Fruit fly (Drosophila melanogaster) whole organism, pupa: Measurements from ENCODE around the gene pum.

Source experiments
- CG10348 ChIP-seq: fragments of 200-800 bp; sonication (Bioruptor generic); IDR thresholded peaks from 2 replicates; pipeline ENCODE4 v1.3.6; 2022; ENCODE audit warnings: missing biosample characterization, missing genetic modification characterization
- CG12605 ChIP-seq: fragments of 200-800 bp; sonication (Bioruptor generic); IDR thresholded peaks from 2 replicates; pipeline ENCODE4 v1.3.6; 2022; ENCODE audit warnings: missing biosample characterization, missing genetic modification characterization
- CG13204 ChIP-seq: fragments of 200-800 bp; sonication (Bioruptor generic); optimal IDR thresholded peaks from 2 replicates; lab custom pipeline; 2018; ENCODE audit warnings: missing biosample characterization, mild to moderate bottlenecking, missing genetic modification characterization, moderate library complexity
- CG14655 ChIP-seq: fragments of 200-800 bp; sonication (Bioruptor generic); optimal IDR thresholded peaks from 3 replicates; lab custom pipeline; 2017; ENCODE audit warnings: mild to moderate bottlenecking, missing biosample characterization, missing genetic modification reagents, missing genetic modification characterization
- CG15710 ChIP-seq: fragments of 200-800 bp; sonication (Bioruptor generic); optimal IDR thresholded peaks from 2 replicates; lab custom pipeline; 2018; ENCODE audit warnings: missing biosample characterization, mild to moderate bottlenecking, missing genetic modification characterization, moderate library complexity
- CG17806 ChIP-seq: fragments of 200-800 bp; sonication (Bioruptor generic); optimal IDR thresholded peaks from 2 replicates; lab custom pipeline; 2018; ENCODE audit warnings: missing biosample characterization, mild to moderate bottlenecking, missing genetic modification characterization, moderate library complexity
- CG32121 ChIP-seq: fragments of 200-800 bp; sonication (Bioruptor generic); IDR thresholded peaks from 2 replicates; pipeline ENCODE4 v1.3.6; 2022; ENCODE audit warnings: missing biosample characterization, missing genetic modification characterization
- CG34367 ChIP-seq: fragments of 200-800 bp; sonication (Bioruptor generic); optimal IDR thresholded peaks from 2 replicates; lab custom pipeline; 2018; ENCODE audit warnings: missing biosample characterization, mild to moderate bottlenecking, missing genetic modification characterization
- CG4496 ChIP-seq: fragments of 200-800 bp; sonication (Bioruptor generic); IDR thresholded peaks from 3 replicates; pipeline ENCODE4 v1.3.6; 2022; ENCODE audit warnings: missing biosample characterization, missing genetic modification characterization
- CG8159 ChIP-seq: fragments of 200-800 bp; sonication (Bioruptor generic); optimal IDR thresholded peaks from 3 replicates; lab custom pipeline; 2018; ENCODE audit warnings: missing biosample characterization, mild to moderate bottlenecking, missing genetic modification characterization, moderate library complexity
- CG8301 ChIP-seq: fragments of 200-800 bp; sonication (Bioruptor generic); optimal IDR thresholded peaks from 2 replicates; lab custom pipeline; 2018; ENCODE audit warnings: missing biosample characterization, mild to moderate bottlenecking, missing genetic modification characterization
- CG9948 ChIP-seq: fragments of 200-800 bp; sonication (Bioruptor generic); optimal IDR thresholded peaks from 2 replicates; lab custom pipeline; 2018; ENCODE audit warnings: missing biosample characterization, mild to moderate bottlenecking, missing genetic modification characterization, moderate library complexity
- D1 ChIP-seq: fragments of 200-800 bp; sonication (Bioruptor generic); optimal IDR thresholded peaks from 2 replicates; lab custom pipeline; 2018; ENCODE audit warnings: missing biosample characterization, mild to moderate bottlenecking, missing genetic modification characterization, moderate library complexity
- EcR ChIP-seq: fragments of 200-800 bp; sonication (Bioruptor generic); optimal IDR thresholded peaks from 3 replicates; lab custom pipeline; 2019; ENCODE audit warnings: missing biosample characterization, missing genetic modification characterization, mild to moderate bottlenecking, moderate library complexity, missing genetic modification reagents
- Ets98B ChIP-seq: fragments of 200-800 bp; sonication (Bioruptor generic); IDR thresholded peaks from 2 replicates; pipeline ENCODE4 v1.3.6; 2022; ENCODE audit warnings: missing biosample characterization, missing genetic modification characterization
- Pif1A ChIP-seq: fragments of 200-800 bp; sonication (Bioruptor generic); optimal IDR thresholded peaks from 3 replicates; lab custom pipeline; 2016; ENCODE audit warnings: missing biosample characterization, missing genetic modification characterization
- Pif1B ChIP-seq: fragments of 200-800 bp; sonication (Bioruptor generic); optimal IDR thresholded peaks from 3 replicates; lab custom pipeline; 2016; ENCODE audit warnings: missing biosample characterization, missing genetic modification characterization
- Snoo ChIP-seq: fragments of 200-800 bp; sonication (Bioruptor generic); optimal IDR thresholded peaks from 3 replicates; lab custom pipeline; 2017; ENCODE audit warnings: missing biosample characterization, mild to moderate bottlenecking, missing genetic modification characterization, inconsistent platforms
- fd96Ca ChIP-seq: fragments of 200-800 bp; sonication (Bioruptor generic); IDR thresholded peaks from 3 replicates; pipeline ENCODE4 v1.3.6; 2022; ENCODE audit warnings: missing biosample characterization, missing genetic modification characterization
- gl ChIP-seq: fragments of 200-800 bp; sonication (Bioruptor generic); optimal IDR thresholded peaks from 2 replicates; lab custom pipeline; 2018; ENCODE audit warnings: missing biosample characterization, mild to moderate bottlenecking, missing genetic modification characterization
- rn ChIP-seq: fragments of 200-800 bp; sonication (Bioruptor generic); IDR thresholded peaks from 2 replicates; pipeline ENCODE4 v1.3.6; 2022; ENCODE audit warnings: missing biosample characterization, missing genetic modification characterization

The pum gene

DNA sequence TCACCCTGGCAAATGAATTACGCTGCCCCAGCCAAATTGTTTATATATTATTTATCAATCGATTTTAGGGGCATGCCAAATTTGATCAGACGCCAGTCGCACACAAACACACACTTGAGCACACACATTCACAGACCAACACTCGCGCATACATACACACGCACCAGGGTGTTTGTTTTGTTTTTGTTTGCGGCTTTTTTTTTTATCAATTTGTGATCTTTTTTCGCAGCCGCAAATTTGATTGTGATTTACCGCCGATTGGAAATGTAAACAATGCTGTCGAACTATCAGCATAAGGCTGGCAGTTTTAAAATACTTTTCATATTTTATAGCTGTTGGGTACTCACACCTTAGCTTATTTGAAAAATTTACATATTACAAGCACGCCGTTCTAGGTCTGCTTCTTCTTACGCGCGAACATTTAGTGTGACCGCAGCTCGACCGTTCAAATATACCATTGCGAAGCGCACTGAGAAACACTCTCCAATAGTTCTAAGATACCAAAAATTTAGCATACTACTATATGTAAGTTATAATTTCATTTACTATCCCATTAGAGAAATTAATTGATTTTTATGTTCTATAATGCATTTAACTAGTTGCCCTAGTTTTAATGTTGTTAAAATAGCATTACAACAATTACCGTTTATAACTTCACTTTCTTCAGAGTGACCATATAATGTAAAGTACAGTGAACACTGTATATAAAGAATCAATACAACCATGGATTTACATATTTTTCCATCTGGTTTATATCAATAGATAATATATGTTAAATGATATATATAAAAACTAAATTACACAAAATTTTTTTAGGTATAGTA lies at the start of gene pum:
TSS of gene pum (minus strand) at position 415 of the 824 bp plus-strand sequence.
- TF ChIP-seq CG8301 (tag; lab: Kevin White, UChicago) (peak; percentile 26), Snoo (no peak), CG4496 (no peak; the same call in 2 of the 3 replicates), Pif1B (GFP tag; lab: Kevin White, UChicago) (peak; percentile 21), CG17806 (no peak), CG15710 (tag; lab: Kevin White, UChicago) (peak; percentile 11), CG9948 (tag; lab: Kevin White, UChicago) (peak; percentile 29), rn (GFP tag; lab: Robert Waterston, UW) (no peak), CG10348 (no peak), gl (tag; lab: Kevin White, UChicago) (peak; percentile 59), fd96Ca (GFP tag; lab: Robert Waterston, UW) (no peak), EcR (GFP tag; lab: Kevin White, UChicago) (peak; percentile 2), CG12605 (GFP tag; lab: Robert Waterston, UW) (peak; percentile 27; the same call in 1 of the 2 replicates), Ets98B (GFP tag; lab: Robert Waterston, UW) (no peak; the same call in 1 of the 2 replicates), CG14655 (peak; percentile 44), CG8159 (tag; lab: Kevin White, UChicago) (peak; percentile 37), Pif1A (GFP tag; lab: Kevin White, UChicago) (peak; percentile 38), CG13204 (GFP tag; lab: Kevin White, UChicago) (peak; percentile 52), CG32121 (GFP tag; lab: Robert Waterston, UW) (peak; percentile 28; the same call in 1 of the 2 replicates), D1 (tag; lab: Kevin White, UChicago) (peak; percentile 56), CG34367 (tag; lab: Kevin White, UChicago) (peak; percentile 12)

dm6 chr3R:9266765-9267164 lies 29.3 kb upstream of the pum start, which contains the start of the genes TrpRS and Vps16A:
TrpRS (minus strand) TSS chr3R:9266904.
Vps16A (plus strand) TSS chr3R:9267019.
- TF ChIP-seq gl (tag; lab: Kevin White, UChicago) (no peak), EcR (GFP tag; lab: Kevin White, UChicago) (no peak), Ets98B (GFP tag; lab: Robert Waterston, UW) (no peak), CG9948 (tag; lab: Kevin White, UChicago) (no peak), Pif1B (GFP tag; lab: Kevin White, UChicago) (no peak), CG10348 (no peak), CG4496 (no peak), CG34367 (tag; lab: Kevin White, UChicago) (no peak), Snoo (no peak), CG12605 (GFP tag; lab: Robert Waterston, UW) (no peak), fd96Ca (GFP tag; lab: Robert Waterston, UW) (no peak)

- TF ChIP-seq Pif1A (GFP tag; lab: Kevin White, UChicago) (no peak), Ets98B (GFP tag; lab: Robert Waterston, UW) (no peak), CG9948 (tag; lab: Kevin White, UChicago) (no peak), gl (tag; lab: Kevin White, UChicago) (no peak), CG10348 (no peak), CG4496 (no peak), D1 (tag; lab: Kevin White, UChicago) (no peak)
- TF ChIP-seq, all 21 proteins: peak for 0
Observed at dm6 chr3R:9264042-9264441, 26.6 kb upstream of the pum start, which contains the start of gene sage. sage (minus strand) TSS chr3R:9264142.

- TF ChIP-seq gl (tag; lab: Kevin White, UChicago) (no peak), D1 (tag; lab: Kevin White, UChicago) (no peak), fd96Ca (GFP tag; lab: Robert Waterston, UW) (no peak), CG8159 (tag; lab: Kevin White, UChicago) (no peak), Snoo (peak; percentile 12), CG4496 (peak; percentile 49; the same call in 1 of the 3 replicates), CG32121 (GFP tag; lab: Robert Waterston, UW) (no peak), CG34367 (tag; lab: Kevin White, UChicago) (no peak), CG17806 (peak; percentile 37), CG8301 (tag; lab: Kevin White, UChicago) (no peak), Ets98B (GFP tag; lab: Robert Waterston, UW) (peak; percentile 60; the same call in 1 of the 2 replicates), Pif1A (GFP tag; lab: Kevin White, UChicago) (no peak), rn (GFP tag; lab: Robert Waterston, UW) (no peak), CG14655 (no peak)
Observed at dm6 chr3R:9260421-9260973, 23.0 kb upstream of the pum start, which contains the start of gene ATP6AP2. ATP6AP2 (plus strand) TSS chr3R:9260638.
